Fruit fly (Drosophila melanogaster): ENCODE measurements around the gene CG11162.
A peak's percentile ranks its signal among the peaks of the same experiment; 100 is the strongest.

CG11162 gene

DNA sequence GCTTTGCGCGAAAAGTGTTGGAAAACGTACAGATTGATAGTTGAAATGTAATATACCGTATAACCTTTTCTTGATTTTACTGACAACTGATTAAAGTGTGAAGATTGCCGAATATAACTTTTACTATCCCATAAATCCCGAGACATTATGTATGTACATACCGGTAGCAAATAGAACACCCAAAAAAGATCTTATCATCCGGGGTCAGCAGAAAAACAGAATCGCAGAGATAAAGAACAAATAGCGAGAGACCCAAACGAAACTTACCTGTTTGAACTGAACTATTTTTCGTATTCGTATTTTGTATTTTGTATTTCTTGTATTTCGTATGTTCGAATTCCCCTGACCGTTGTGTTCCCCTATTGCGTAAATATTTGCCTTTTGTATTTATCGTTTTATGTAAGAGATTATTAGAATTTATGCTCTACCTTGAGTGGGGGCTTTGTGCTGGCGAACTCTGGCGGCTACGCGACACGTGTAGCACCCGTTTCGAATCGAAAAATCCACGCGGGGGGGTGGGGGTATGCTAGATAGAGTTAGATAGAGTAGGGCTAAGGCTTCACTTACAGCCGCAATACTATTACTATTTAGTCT, 43.3 kb upstream of the CG11162 start (continued):
- TF ChIP-seq Meics (GFP tag; optimal IDR thresholded peaks at IDR 0.05) (peak; percentile 24), amos (GFP tag; IDR thresholded peaks at IDR 0.05; ENCODE audit: partially characterized antibody) (no peak), Six4 (GFP tag; optimal IDR thresholded peaks at IDR 0.05) (no peak), CG10543 (GFP tag; optimal IDR thresholded peaks at IDR 0.05) (no peak), CG32772 (GFP tag; IDR thresholded peaks at IDR 0.05) (no peak), D19B (GFP tag; optimal IDR thresholded peaks at IDR 0.05) (no peak), CG4820 (GFP tag; optimal IDR thresholded peaks at IDR 0.05) (no peak), Pdp1 (GFP tag; optimal IDR thresholded peaks at IDR 0.05) (peak in 1 of 2 experiments; percentile 80), ap (GFP tag; IDR thresholded peaks at IDR 0.05) (no peak), CG34422 (GFP tag; IDR thresholded peaks at IDR 0.05) (no peak), fu2 (GFP tag; optimal IDR thresholded peaks at IDR 0.05) (no peak), CG4424 (GFP tag; optimal IDR thresholded peaks at IDR 0.05) (no peak), sd (tag; optimal IDR thresholded peaks at IDR 0.05) (peak; percentile 59), Adf1 (GFP tag; IDR thresholded peaks at IDR 0.05) (no peak), Doc3 (GFP tag; IDR thresholded peaks at IDR 0.05; ENCODE audit: partially characterized antibody) (no peak), CG2712 (tag; optimal IDR thresholded peaks at IDR 0.05) (no peak), Ptx1 (GFP tag; IDR thresholded peaks at IDR 0.05) (no peak), CG4404 (GFP tag; IDR thresholded peaks at IDR 0.05) (no peak), Gug (GFP tag; IDR thresholded peaks at IDR 0.05) (no peak), CG1603 (tag; optimal IDR thresholded peaks at IDR 0.05) (peak; percentile 8), klu (GFP tag; IDR thresholded peaks at IDR 0.05) (no peak), CG7556 (GFP tag; optimal IDR thresholded peaks at IDR 0.05) (peak; percentile 11), peb (GFP tag; IDR thresholded peaks at IDR 0.05) (no peak), sisA (GFP tag; IDR thresholded peaks at IDR 0.05) (no peak), sr (GFP tag; IDR thresholded peaks at IDR 0.05) (no peak), NFAT (GFP tag; IDR thresholded peaks at IDR 0.05) (peak; percentile 26; the same call in 1 of the 2 replicates), CG10565 (GFP tag; optimal IDR thresholded peaks at IDR 0.05) (no peak), tgo (GFP tag; IDR thresholded peaks at IDR 0.05) (no peak), CG10209 (GFP tag; optimal IDR thresholded peaks at IDR 0.05) (no peak), so (GFP tag; IDR thresholded peaks at IDR 0.05) (peak; percentile 27; the same call in 1 of the 3 replicates), Sin3A (optimal IDR thresholded peaks at IDR 0.05) (no peak), schlank (tag; optimal IDR thresholded peaks at IDR 0.05) (peak; percentile 39), CG4328 (GFP tag; optimal IDR thresholded peaks at IDR 0.05) (peak; percentile 6), CG8359 (GFP tag; optimal IDR thresholded peaks at IDR 0.05; ENCODE audit: borderline replicate concordance) (no peak), Drgx (GFP tag; IDR thresholded peaks at IDR 0.05) (no peak), CG18599 (GFP tag; optimal IDR thresholded peaks at IDR 0.05) (peak; percentile 4), crc (GFP tag; optimal IDR thresholded peaks at IDR 0.05) (peak; percentile 1), CG1647 (GFP tag; optimal IDR thresholded peaks at IDR 0.05) (no peak), Med (GFP tag) (peak; percentile 64), CG30431 (GFP tag; optimal IDR thresholded peaks at IDR 0.05) (no peak), Gsc (GFP tag; IDR thresholded peaks at IDR 0.05) (no peak), CG1529 (GFP tag; optimal IDR thresholded peaks at IDR 0.05) (no peak), CG10431 (GFP tag; optimal IDR thresholded peaks at IDR 0.05) (no peak), jigr1 (GFP tag; IDR thresholded peaks at IDR 0.05) (no peak), CG7372 (GFP tag; IDR thresholded peaks at IDR 0.05) (no peak), CG2202 (tag; optimal IDR thresholded peaks at IDR 0.05) (peak; percentile 48), vnd (GFP tag; IDR thresholded peaks at IDR 0.05; ENCODE audit: partially characterized antibody) (no peak), abd-A (tag; optimal IDR thresholded peaks at IDR 0.05) (no peak), Dfd (GFP tag; optimal IDR thresholded peaks at IDR 0.05) (no peak), org-1 (GFP tag; optimal IDR thresholded peaks at IDR 0.05) (no peak), CG12769 (tag; optimal IDR thresholded peaks at IDR 0.05) (peak; percentile 12), bigmax (GFP tag; optimal IDR thresholded peaks at IDR 0.05) (no peak)
